Fruit fly (Drosophila melanogaster) whole organism, prepupa: ENCODE data around the gene CG3552.

Experiments used
- Blimp-1 ChIP-seq: fragments of 200-800 bp; sonication (Bioruptor generic); optimal IDR thresholded peaks from 3 replicates; lab custom pipeline; 2017; ENCODE audit warnings: missing biosample characterization, missing genetic modification characterization, mild to moderate bottlenecking, moderate library complexity, missing genetic modification reagents
- CG15336 ChIP-seq: fragments of 200-800 bp; sonication (Bioruptor generic); IDR thresholded peaks from 2 replicates; pipeline ENCODE4 v1.3.6; 2022; ENCODE audit warnings: missing biosample characterization, missing genetic modification characterization
- CG1621 ChIP-seq: fragments of 200-800 bp; sonication (Bioruptor generic); optimal IDR thresholded peaks from 3 replicates; lab custom pipeline; 2018; ENCODE audit warnings: missing biosample characterization, mild to moderate bottlenecking, missing genetic modification characterization
- CG16779 ChIP-seq: fragments of 200-800 bp; sonication (Bioruptor generic); optimal IDR thresholded peaks from 3 replicates; lab custom pipeline; 2017; ENCODE audit warnings: missing biosample characterization, mild to moderate bottlenecking, missing genetic modification characterization
- CG31627 ChIP-seq: fragments of 200-800 bp; sonication (Bioruptor generic); optimal IDR thresholded peaks from 3 replicates; lab custom pipeline; 2016; ENCODE audit warnings: missing biosample characterization, missing genetic modification characterization
- CG32006 ChIP-seq: fragments of 200-800 bp; sonication (Bioruptor generic); optimal IDR thresholded peaks from 3 replicates; lab custom pipeline; 2017; ENCODE audit warnings: missing biosample characterization, mild to moderate bottlenecking, missing genetic modification characterization
- CG34406 ChIP-seq: fragments of 200-800 bp; sonication (Bioruptor generic); optimal IDR thresholded peaks from 3 replicates; lab custom pipeline; 2016; ENCODE audit warnings: missing biosample characterization, missing genetic modification characterization
- CG3919 ChIP-seq: fragments of 200-800 bp; sonication (Bioruptor generic); optimal IDR thresholded peaks from 3 replicates; lab custom pipeline; 2016; ENCODE audit warnings: missing biosample characterization, missing genetic modification characterization
- CG4318 ChIP-seq: fragments of 200-800 bp; sonication (Bioruptor generic); optimal IDR thresholded peaks from 3 replicates; lab custom pipeline; 2017; ENCODE audit warnings: missing biosample characterization, mild to moderate bottlenecking, missing genetic modification characterization
- CG6163 ChIP-seq: fragments of 200-800 bp; sonication (Bioruptor generic); IDR thresholded peaks from 3 replicates; pipeline ENCODE4 v1.3.6; 2022; ENCODE audit warnings: missing biosample characterization, missing genetic modification characterization
- CG6276 ChIP-seq: fragments of 200-800 bp; sonication (Bioruptor generic); optimal IDR thresholded peaks from 2 replicates; lab custom pipeline; 2017; ENCODE audit warnings: missing biosample characterization, mild to moderate bottlenecking, missing genetic modification characterization
- CG6792 ChIP-seq: fragments of 200-800 bp; sonication (Bioruptor generic); optimal IDR thresholded peaks from 3 replicates; lab custom pipeline; 2016; ENCODE audit warnings: missing biosample characterization, missing genetic modification characterization
- CG6808 ChIP-seq: fragments of 200-800 bp; sonication (Bioruptor generic); optimal IDR thresholded peaks from 3 replicates; lab custom pipeline; 2017; ENCODE audit warnings: missing biosample characterization, missing genetic modification characterization, mild to moderate bottlenecking, moderate library complexity, missing genetic modification reagents
- CG6854 ChIP-seq: fragments of 200-800 bp; sonication (Bioruptor generic); optimal IDR thresholded peaks from 2 replicates; lab custom pipeline; 2017; ENCODE audit warnings: missing biosample characterization, mild to moderate bottlenecking, missing genetic modification characterization
- CG7368 ChIP-seq: fragments of 200-800 bp; sonication (Bioruptor generic); optimal IDR thresholded peaks from 3 replicates; lab custom pipeline; 2016; ENCODE audit warnings: missing biosample characterization, missing genetic modification characterization
- CG8119 ChIP-seq: fragments of 200-800 bp; sonication (Bioruptor generic); IDR thresholded peaks from 3 replicates; pipeline ENCODE4 v1.3.6; 2022; ENCODE audit warnings: missing biosample characterization, missing genetic modification characterization
- CG8632 ChIP-seq: fragments of 200-800 bp; sonication (Bioruptor generic); optimal IDR thresholded peaks from 3 replicates; lab custom pipeline; 2016; ENCODE audit warnings: missing biosample characterization, missing genetic modification characterization
- CG9139 ChIP-seq: fragments of 200-800 bp; sonication (Bioruptor generic); optimal IDR thresholded peaks from 3 replicates; lab custom pipeline; 2017; ENCODE audit warnings: missing biosample characterization, mild to moderate bottlenecking, missing genetic modification characterization
- Eip78C ChIP-seq: fragments of 200-800 bp; sonication (Bioruptor generic); peaks from one replicate; lab custom pipeline; 2016; ENCODE audit warnings: missing biosample characterization, missing genetic modification characterization
- Eip93F ChIP-seq: fragments of 200-800 bp; sonication (Bioruptor generic); optimal IDR thresholded peaks from 2 replicates; lab custom pipeline; 2016; ENCODE audit warnings: missing biosample characterization, mild to moderate bottlenecking, missing genetic modification characterization
- Ets96B ChIP-seq: fragments of 200-800 bp; optimal IDR thresholded peaks from 2 replicates; lab custom pipeline; 2019; ENCODE audit warnings: missing biosample characterization, mild to moderate bottlenecking, missing genetic modification characterization, moderate library complexity
- Hr38 ChIP-seq: sonication (Bioruptor generic); optimal IDR thresholded peaks from 2 replicates; lab custom pipeline; 2016; ENCODE audit warnings: missing biosample characterization, missing genetic modification characterization
- Hr39 ChIP-seq: fragments of 200-800 bp; sonication (Bioruptor generic); optimal IDR thresholded peaks from 2 replicates; lab custom pipeline; 2016; ENCODE audit warnings: missing biosample characterization, missing genetic modification characterization
- Hr4 ChIP-seq: fragments of 200-800 bp; sonication (Bioruptor generic); optimal IDR thresholded peaks from 3 replicates; lab custom pipeline; 2016; ENCODE audit warnings: missing biosample characterization, missing genetic modification characterization
- Lpt ChIP-seq: fragments of 200-800 bp; sonication (Bioruptor generic); optimal IDR thresholded peaks from 3 replicates; lab custom pipeline; 2016; ENCODE audit warnings: missing biosample characterization, missing genetic modification characterization
- Met ChIP-seq: fragments of 200-800 bp; sonication (Bioruptor generic); optimal IDR thresholded peaks from 3 replicates; lab custom pipeline; 2016; ENCODE audit warnings: missing biosample characterization, missing genetic modification characterization
- OdsH ChIP-seq: fragments of 200-800 bp; sonication (Bioruptor generic); optimal IDR thresholded peaks from 3 replicates; lab custom pipeline; 2016; ENCODE audit warnings: missing biosample characterization, missing genetic modification characterization
- Smox ChIP-seq: fragments of 200-800 bp; sonication (Bioruptor generic); optimal IDR thresholded peaks from 3 replicates; lab custom pipeline; 2016; ENCODE audit warnings: missing biosample characterization, missing genetic modification characterization
- Sox102F ChIP-seq: fragments of 200-800 bp; sonication (Bioruptor generic); optimal IDR thresholded peaks from 2 replicates; lab custom pipeline; 2016; ENCODE audit warnings: missing biosample characterization, mild to moderate bottlenecking, missing genetic modification characterization
- Sox14 ChIP-seq: fragments of 200-800 bp; sonication (Bioruptor generic); optimal IDR thresholded peaks from 3 replicates; lab custom pipeline; 2016; ENCODE audit warnings: missing biosample characterization, missing genetic modification characterization
- Sox15 ChIP-seq: fragments of 200-800 bp; sonication (Bioruptor generic); optimal IDR thresholded peaks from 3 replicates; lab custom pipeline; 2016; ENCODE audit warnings: missing biosample characterization, missing genetic modification characterization
- achi ChIP-seq: fragments of 200-800 bp; sonication (Bioruptor generic); optimal IDR thresholded peaks from 3 replicates; lab custom pipeline; 2016; ENCODE audit warnings: missing biosample characterization, missing genetic modification characterization
- acj6 ChIP-seq: fragments of 200-800 bp; sonication (Bioruptor generic); optimal IDR thresholded peaks from 3 replicates; lab custom pipeline; 2016; ENCODE audit warnings: missing biosample characterization, missing genetic modification characterization
- cyc ChIP-seq: fragments of 200-800 bp; sonication (Bioruptor generic); optimal IDR thresholded peaks from 3 replicates; lab custom pipeline; 2016; ENCODE audit warnings: missing biosample characterization, missing genetic modification characterization
- eg ChIP-seq: fragments of 200-800 bp; sonication (Bioruptor generic); IDR thresholded peaks from 3 replicates; pipeline ENCODE4 v1.3.6; 2022; ENCODE audit warnings: missing biosample characterization, missing genetic modification characterization
- esn ChIP-seq: fragments of 200-800 bp; sonication (Bioruptor generic); optimal IDR thresholded peaks from 2 replicates; lab custom pipeline; 2016; ENCODE audit warnings: missing biosample characterization, mild to moderate bottlenecking, missing genetic modification characterization, moderate library complexity
- fd85E ChIP-seq: fragments of 200-800 bp; sonication (Bioruptor generic); optimal IDR thresholded peaks from 3 replicates; lab custom pipeline; 2016; ENCODE audit warnings: missing biosample characterization, missing genetic modification characterization
- fkh ChIP-seq: fragments of 200-800 bp; sonication (Bioruptor generic); optimal IDR thresholded peaks from 3 replicates; lab custom pipeline; 2017; ENCODE audit warnings: missing biosample characterization, mild to moderate bottlenecking, missing genetic modification characterization, moderate library complexity
- net ChIP-seq: fragments of 200-800 bp; sonication (Bioruptor generic); optimal IDR thresholded peaks from 3 replicates; lab custom pipeline; 2016; ENCODE audit warnings: missing biosample characterization, missing genetic modification characterization
- pdm3 ChIP-seq: fragments of 200-800 bp; sonication (Bioruptor generic); optimal IDR thresholded peaks from 3 replicates; lab custom pipeline; 2016; ENCODE audit warnings: missing biosample characterization, missing genetic modification characterization
- salr ChIP-seq, 2 experiments: fragments of 200-800 bp; sonication (Bioruptor generic); optimal IDR thresholded peaks; 3 replicates each; lab custom pipeline; 2016 to 2018; ENCODE audit warnings: missing biosample characterization in 2 of 2, missing genetic modification characterization in 2 of 2, mild to moderate bottlenecking in 1 of 2
- spab ChIP-seq: fragments of 200-800 bp; sonication (Bioruptor generic); optimal IDR thresholded peaks from 2 replicates; lab custom pipeline; 2017; ENCODE audit warnings: missing biosample characterization, mild to moderate bottlenecking, missing genetic modification characterization, missing genetic modification reagents
- ss ChIP-seq, 2 experiments: fragments of 200-800 bp; sonication (Bioruptor generic); optimal IDR thresholded peaks; 2 replicates in 1 of 2; 3 replicates in 1 of 2; lab custom pipeline; 2017 to 2018; ENCODE audit warnings: mild to moderate bottlenecking in 2 of 2, missing biosample characterization in 2 of 2, missing genetic modification characterization in 2 of 2, moderate library complexity in 1 of 2
- svp ChIP-seq: fragments of 200-800 bp; sonication (Bioruptor generic); peaks from one replicate; lab custom pipeline; 2016; ENCODE audit warnings: missing biosample characterization, missing genetic modification characterization
- topi ChIP-seq: fragments of 200-800 bp; sonication (Bioruptor generic); optimal IDR thresholded peaks from 3 replicates; lab custom pipeline; 2016; ENCODE audit warnings: missing biosample characterization, missing genetic modification characterization

CG3552 gene

dm6 chr3L:9467763-9468206 lies 11.7 kb downstream of the CG3552 start:
- TF ChIP-seq eg (GFP tag; lab: Robert Waterston, UW) (peak; percentile 83), CG6276 (GFP tag; lab: Kevin White, UChicago) (peak; percentile 73), Lpt (GFP tag; lab: Kevin White, UChicago) (peak; percentile 48), fkh (GFP tag; lab: Kevin White, UChicago) (peak; percentile 77), Eip93F (GFP tag; lab: Kevin White, UChicago) (no peak), CG15336 (GFP tag; lab: Robert Waterston, UW) (peak; percentile 60), CG6163 (GFP tag; lab: Robert Waterston, UW) (peak; percentile 80; the same call in 2 of the 3 replicates), acj6 (GFP tag; lab: Kevin White, UChicago) (no peak), net (GFP tag; lab: Kevin White, UChicago) (peak; percentile 44), svp (no peak), CG34406 (GFP tag; lab: Kevin White, UChicago) (no peak), spab (GFP tag; lab: Kevin White, UChicago) (peak; percentile 2), CG7368 (no peak), Sox15 (no peak), fd85E (GFP tag; lab: Kevin White, UChicago) (peak; percentile 21), CG6854 (GFP tag; lab: Kevin White, UChicago) (peak; percentile 48), Blimp-1 (no peak), CG3919 (GFP tag; lab: Kevin White, UChicago) (peak; percentile 32), CG1621 (peak; percentile 23), Sox14 (GFP tag; lab: Kevin White, UChicago) (no peak), CG16779 (tag; lab: Kevin White, UChicago) (peak; percentile 8), Sox102F (peak; percentile 15), CG6808 (GFP tag; lab: Kevin White, UChicago) (peak; percentile 59), Hr38 (no peak), ss (GFP tag; optimal IDR thresholded peaks at IDR 0.05; lab: Kevin White, UChicago) (peak; percentile 68 to 71), Eip78C (GFP tag; lab: Kevin White, UChicago) (peak; percentile 40), CG8119 (GFP tag; lab: Robert Waterston, UW) (peak; percentile 66), CG9139 (GFP tag; lab: Kevin White, UChicago) (peak; percentile 58), esn (no peak), CG8632 (no peak), salr (GFP tag; optimal IDR thresholded peaks at IDR 0.05; lab: Kevin White, UChicago) (peak in 1 of 2 experiments; percentile 11), achi (peak; percentile 9)

- TF ChIP-seq OdsH, result peak; percentile 46
- no peak for TF ChIP-seq ss (GFP tag; optimal IDR thresholded peaks at IDR 0.05; lab: Kevin White, UChicago)
- TF ChIP-seq achi, result no peak
- peak; percentile 28 for TF ChIP-seq pdm3 (GFP tag; lab: Kevin White, UChicago)
- peak; percentile 66 for TF ChIP-seq Eip78C (GFP tag; lab: Kevin White, UChicago)
- TF ChIP-seq CG6792, result no peak
- TF ChIP-seq Hr39 (GFP tag; lab: Kevin White, UChicago), result peak; percentile 19
- peak in 1 of 2 experiments; percentile 45 for TF ChIP-seq salr (GFP tag; optimal IDR thresholded peaks at IDR 0.05; lab: Kevin White, UChicago)
- peak; percentile 32 for TF ChIP-seq Smox (GFP tag; lab: Kevin White, UChicago)
- no peak for TF ChIP-seq CG16779 (tag; lab: Kevin White, UChicago)
- TF ChIP-seq acj6 (GFP tag; lab: Kevin White, UChicago), result no peak
- TF ChIP-seq svp, result peak; percentile 67
- peak; percentile 20 for TF ChIP-seq Sox14 (GFP tag; lab: Kevin White, UChicago)
- TF ChIP-seq Hr4 (GFP tag; lab: Kevin White, UChicago), result peak; percentile 59
- no peak for TF ChIP-seq Eip93F (GFP tag; lab: Kevin White, UChicago)
- peak; percentile 9 for TF ChIP-seq CG4318 (GFP tag; lab: Kevin White, UChicago)
- no peak for TF ChIP-seq CG9139 (GFP tag; lab: Kevin White, UChicago)
- TF ChIP-seq CG8632, result no peak
- peak; percentile 29 for TF ChIP-seq CG31627
- TF ChIP-seq Met, result peak; percentile 17
- no peak for TF ChIP-seq Ets96B
- TF ChIP-seq cyc (GFP tag; lab: Kevin White, UChicago), result peak; percentile 3
- peak; percentile 23 for TF ChIP-seq topi
- TF ChIP-seq net (GFP tag; lab: Kevin White, UChicago), result peak; percentile 8
- peak; percentile 62 for TF ChIP-seq CG32006 (GFP tag; lab: Kevin White, UChicago)
- no peak for TF ChIP-seq Hr38
- TF ChIP-seq eg (GFP tag; lab: Robert Waterston, UW), result no peak
Observed at dm6 chr3L:9468261-9468890, 12.3 kb downstream of the CG3552 start.
